Fruit fly (Drosophila melanogaster) whole organism, embryonic: ENCODE data around the gene Pcyt1.

ENCODE experiments used
- Ada2b ChIP-seq: fragments of 200-800 bp; sonication (Bioruptor generic); IDR thresholded peaks from 2 replicates; pipeline ENCODE4 v1.3.6; 2022; ENCODE audit warnings: missing biosample characterization, missing genetic modification characterization
- Asciz ChIP-seq: fragments of 200-800 bp; sonication (Bioruptor generic); optimal IDR thresholded peaks from 2 replicates; lab custom pipeline; 2017; ENCODE audit warnings: missing biosample characterization, mild to moderate bottlenecking, missing genetic modification characterization, missing genetic modification reagents
- Bteb2 ChIP-seq: fragments of 200-800 bp; sonication (Bioruptor generic); optimal IDR thresholded peaks from 2 replicates; lab custom pipeline; 2016; ENCODE audit warnings: missing biosample characterization, missing genetic modification characterization
- CG10366 ChIP-seq: fragments of 200-800 bp; sonication (Bioruptor generic); IDR thresholded peaks from 2 replicates; pipeline ENCODE4 v1.3.6; 2022; ENCODE audit warnings: missing biosample characterization, missing genetic modification characterization
- CG10565 ChIP-seq: fragments of 200-800 bp; sonication (Bioruptor generic); optimal IDR thresholded peaks from 3 replicates; lab custom pipeline; 2016; ENCODE audit warnings: missing biosample characterization, mild to moderate bottlenecking, missing genetic modification characterization
- CG11247 ChIP-seq: fragments of 200-800 bp; sonication (Bioruptor generic); IDR thresholded peaks from 2 replicates; pipeline ENCODE4 v1.3.6; 2022; ENCODE audit warnings: missing biosample characterization, missing genetic modification characterization
- CG11560 ChIP-seq: fragments of 200-800 bp; sonication (Bioruptor generic); IDR thresholded peaks from 3 replicates; pipeline ENCODE4 v1.3.6; 2022; ENCODE audit warnings: missing biosample characterization, missing genetic modification characterization
- CG11696 ChIP-seq: fragments of 200-800 bp; sonication (Bioruptor generic); IDR thresholded peaks from 2 replicates; pipeline ENCODE4 v1.3.6; 2022; ENCODE audit warnings: missing biosample characterization, missing genetic modification characterization
- CG11723 ChIP-seq: fragments of 200-800 bp; sonication (Bioruptor generic); optimal IDR thresholded peaks from 2 replicates; lab custom pipeline; 2017; ENCODE audit warnings: missing biosample characterization, mild to moderate bottlenecking, missing genetic modification characterization
- CG12071 ChIP-seq: fragments of 200-800 bp; sonication (Bioruptor generic); optimal IDR thresholded peaks from 3 replicates; lab custom pipeline; 2018; ENCODE audit warnings: missing biosample characterization, mild to moderate bottlenecking, missing genetic modification characterization
- CG1233 ChIP-seq: fragments of 200-800 bp; sonication (Bioruptor generic); optimal IDR thresholded peaks from 4 replicates; lab custom pipeline; 2018; ENCODE audit warnings: missing biosample characterization, mild to moderate bottlenecking, missing genetic modification characterization
- CG12744 ChIP-seq: fragments of 200-800 bp; sonication (Bioruptor generic); optimal IDR thresholded peaks from 2 replicates; lab custom pipeline; 2016; ENCODE audit warnings: missing biosample characterization, missing genetic modification characterization
- CG12769 ChIP-seq: fragments of 200-800 bp; sonication (Bioruptor generic); optimal IDR thresholded peaks from 2 replicates; lab custom pipeline; 2019; ENCODE audit warnings: missing biosample characterization, mild to moderate bottlenecking, missing genetic modification characterization, moderate library complexity
- CG13894 ChIP-seq: fragments of 200-800 bp; sonication (Bioruptor generic); optimal IDR thresholded peaks from 3 replicates; lab custom pipeline; 2018; ENCODE audit warnings: missing biosample characterization, mild to moderate bottlenecking, missing genetic modification characterization, moderate library complexity
- CG15601 ChIP-seq: fragments of 200-800 bp; sonication (Bioruptor generic); optimal IDR thresholded peaks from 3 replicates; lab custom pipeline; 2019; ENCODE audit warnings: missing biosample characterization, mild to moderate bottlenecking, missing genetic modification characterization, moderate library complexity
- CG17568 ChIP-seq: fragments of 200-800 bp; sonication (Bioruptor generic); optimal IDR thresholded peaks from 2 replicates; lab custom pipeline; 2018; ENCODE audit warnings: missing biosample characterization, mild to moderate bottlenecking, missing genetic modification characterization, moderate library complexity
- CG30020 ChIP-seq: fragments of 200-800 bp; optimal IDR thresholded peaks from 2 replicates; lab custom pipeline; 2019; ENCODE audit warnings: missing biosample characterization, mild to moderate bottlenecking, missing genetic modification characterization, moderate library complexity
- CG3065 ChIP-seq: fragments of 200-800 bp; sonication (Bioruptor generic); optimal IDR thresholded peaks from 2 replicates; lab custom pipeline; 2016; ENCODE audit warnings: missing biosample characterization, missing genetic modification characterization
- CG31365 ChIP-seq: fragments of 200-800 bp; sonication (Bioruptor generic); optimal IDR thresholded peaks from 2 replicates; lab custom pipeline; 2018; ENCODE audit warnings: missing biosample characterization, mild to moderate bottlenecking, missing genetic modification characterization
- CG31441 ChIP-seq: fragments of 200-800 bp; sonication (Bioruptor generic); IDR thresholded peaks from 2 replicates; pipeline ENCODE4 v1.3.6; 2022; ENCODE audit warnings: missing biosample characterization, missing genetic modification characterization
- CG33557 ChIP-seq: fragments of 200-800 bp; sonication (Bioruptor generic); optimal IDR thresholded peaks from 2 replicates; lab custom pipeline; 2019; ENCODE audit warnings: missing biosample characterization, mild to moderate bottlenecking, missing genetic modification characterization, moderate library complexity
- CG3726 ChIP-seq: fragments of 200-800 bp; sonication (Bioruptor generic); IDR thresholded peaks from 3 replicates; pipeline ENCODE4, ENCODE4 v1.3.6; 2022; ENCODE audit warnings: missing biosample characterization, missing genetic modification characterization
- CG3995 ChIP-seq: fragments of 200-800 bp; sonication (Bioruptor generic); optimal IDR thresholded peaks from 3 replicates; lab custom pipeline; 2016; ENCODE audit warnings: missing biosample characterization, missing genetic modification characterization
- CG4282 ChIP-seq: fragments of 200-800 bp; sonication (Bioruptor generic); optimal IDR thresholded peaks from 2 replicates; lab custom pipeline; 2016; ENCODE audit warnings: missing biosample characterization, missing genetic modification characterization
- CG6813 ChIP-seq: fragments of 200-800 bp; sonication (Bioruptor generic); optimal IDR thresholded peaks from 2 replicates; lab custom pipeline; 2017; ENCODE audit warnings: missing biosample characterization, missing genetic modification characterization, mild to moderate bottlenecking, moderate library complexity, missing genetic modification reagents
- CG6854 ChIP-seq: fragments of 200-800 bp; sonication (Bioruptor generic); optimal IDR thresholded peaks from 3 replicates; lab custom pipeline; 2017; ENCODE audit warnings: missing biosample characterization, mild to moderate bottlenecking, missing genetic modification characterization
- CG7556 ChIP-seq: fragments of 200-800 bp; sonication (Bioruptor generic); optimal IDR thresholded peaks from 2 replicates; lab custom pipeline; 2017; ENCODE audit warnings: missing biosample characterization, mild to moderate bottlenecking, missing genetic modification characterization
- CG8944 ChIP-seq: fragments of 200-800 bp; sonication (Bioruptor generic); optimal IDR thresholded peaks from 3 replicates; lab custom pipeline; 2016; ENCODE audit warnings: missing biosample characterization, missing genetic modification characterization
- Chrac-16 ChIP-seq: fragments of 200-800 bp; sonication (Bioruptor generic); optimal IDR thresholded peaks from 3 replicates; lab custom pipeline; 2016; ENCODE audit warnings: missing biosample characterization, missing genetic modification characterization
- Dek ChIP-seq: fragments of 200-800 bp; sonication (Bioruptor generic); optimal IDR thresholded peaks from 3 replicates; lab custom pipeline; 2019; ENCODE audit warnings: missing biosample characterization, mild to moderate bottlenecking, missing genetic modification characterization, moderate library complexity
- Dip2 ChIP-seq: fragments of 200-800 bp; sonication (Bioruptor generic); IDR thresholded peaks from 2 replicates; pipeline ENCODE4 v1.3.6; 2022; ENCODE audit warnings: missing biosample characterization, missing genetic modification characterization
- E2f2 ChIP-seq: fragments of 200-800 bp; sonication (Bioruptor generic); IDR thresholded peaks from 2 replicates; pipeline ENCODE4 v1.3.6; 2022; ENCODE audit warnings: missing biosample characterization, missing genetic modification characterization
- Ets97D ChIP-seq: fragments of 200-800 bp; sonication (Bioruptor generic); optimal IDR thresholded peaks from 3 replicates; lab custom pipeline; 2016; ENCODE audit warnings: missing biosample characterization, missing genetic modification characterization
- Fer1 ChIP-seq: fragments of 200-800 bp; sonication (Bioruptor generic); optimal IDR thresholded peaks from 2 replicates; lab custom pipeline; 2017; ENCODE audit warnings: missing biosample characterization, mild to moderate bottlenecking, missing genetic modification characterization
- Meics ChIP-seq: fragments of 200-800 bp; sonication (Bioruptor generic); optimal IDR thresholded peaks from 2 replicates; lab custom pipeline; 2017; ENCODE audit warnings: missing biosample characterization, mild to moderate bottlenecking, missing genetic modification characterization
- Neu2 ChIP-seq: fragments of 200-800 bp; sonication (Bioruptor generic); optimal IDR thresholded peaks from 3 replicates; lab custom pipeline; 2016; ENCODE audit warnings: missing biosample characterization, missing genetic modification characterization, borderline replicate concordance
- Nf-YB ChIP-seq: fragments of 200-800 bp; sonication (Bioruptor generic); optimal IDR thresholded peaks from 3 replicates; lab custom pipeline; 2019; ENCODE audit warnings: missing biosample characterization, mild to moderate bottlenecking, missing genetic modification characterization, moderate library complexity
- Ptx1 ChIP-seq: fragments of 200-800 bp; sonication (Bioruptor generic); IDR thresholded peaks from 2 replicates; pipeline ENCODE4 v1.3.6; 2022; ENCODE audit warnings: missing biosample characterization, missing genetic modification characterization
- Sox100B ChIP-seq: fragments of 200-800 bp; sonication (Bioruptor generic); optimal IDR thresholded peaks from 3 replicates; lab custom pipeline; 2018; ENCODE audit warnings: missing biosample characterization, mild to moderate bottlenecking, missing genetic modification characterization
- Sry-δ ChIP-seq: fragments of 200-800 bp; sonication (Bioruptor generic); optimal IDR thresholded peaks from 2 replicates; lab custom pipeline; 2016; ENCODE audit warnings: missing biosample characterization, missing genetic modification characterization
- Xbp1 ChIP-seq: fragments of 200-800 bp; sonication (Bioruptor generic); optimal IDR thresholded peaks from 3 replicates; lab custom pipeline; 2016; ENCODE audit warnings: missing biosample characterization, mild to moderate bottlenecking, missing genetic modification characterization
- crol ChIP-seq: fragments of 200-800 bp; sonication (Bioruptor generic); IDR thresholded peaks from 2 replicates; pipeline ENCODE4 v1.3.6; 2022; ENCODE audit warnings: missing biosample characterization, missing genetic modification characterization
- dpn ChIP-seq, 2 experiments: fragments of 200-800 bp; sonication (Bioruptor generic); optimal IDR thresholded peaks; 3 replicates each; lab custom pipeline; 2016; ENCODE audit warnings: missing biosample characterization in 2 of 2, missing genetic modification characterization in 2 of 2
- gcm2 ChIP-seq: fragments of 200-800 bp; sonication (Bioruptor generic); optimal IDR thresholded peaks from 2 replicates; lab custom pipeline; 2016; ENCODE audit warnings: missing biosample characterization, missing genetic modification characterization
- ham ChIP-seq: fragments of 200-800 bp; sonication (Bioruptor generic); IDR thresholded peaks from 2 replicates; pipeline ENCODE4 v1.3.6; 2022; ENCODE audit warnings: missing biosample characterization, missing genetic modification characterization
- mam ChIP-seq: fragments of 200-800 bp; sonication (Bioruptor generic); optimal IDR thresholded peaks from 3 replicates; lab custom pipeline; 2016; ENCODE audit warnings: missing biosample characterization, missing genetic modification characterization
- odd ChIP-seq: fragments of 200-800 bp; sonication (Bioruptor generic); optimal IDR thresholded peaks from 2 replicates; lab custom pipeline; 2017; ENCODE audit warnings: missing biosample characterization, mild to moderate bottlenecking, missing genetic modification characterization
- phol ChIP-seq: fragments of 200-800 bp; sonication (Bioruptor generic); optimal IDR thresholded peaks from 3 replicates; lab custom pipeline; 2018; ENCODE audit warnings: missing biosample characterization, mild to moderate bottlenecking, missing genetic modification characterization, moderate library complexity
- twi ChIP-seq: fragments of 200-800 bp; optimal IDR thresholded peaks from 2 replicates; lab custom pipeline; 2019; ENCODE audit warnings: missing biosample characterization, mild to moderate bottlenecking, missing genetic modification characterization, moderate library complexity
- vfl ChIP-seq: fragments of 200-800 bp; sonication (Bioruptor generic); optimal IDR thresholded peaks from 2 replicates; lab custom pipeline; 2016; ENCODE audit warnings: missing biosample characterization, missing genetic modification characterization
- wdn ChIP-seq: fragments of 200-800 bp; sonication (Bioruptor generic); IDR thresholded peaks from 2 replicates; pipeline ENCODE4 v1.3.6; 2022; ENCODE audit warnings: missing biosample characterization, missing genetic modification characterization

Pcyt1 gene

dm6 chr3L:1578391-1578948 lies 32.6 kb downstream of the Pcyt1 start (continued):
- TF ChIP-seq Ada2b (peak; percentile 33; the same call in 1 of the 2 replicates), CG3995 (no peak), CG12071 (peak; percentile 14), E2f2 (GFP tag; lab: Robert Waterston, UW) (no peak), Bteb2 (GFP tag; lab: Kevin White, UChicago) (no peak), odd (GFP tag; lab: Kevin White, UChicago) (peak; percentile 50), CG13894 (no peak), Dek (tag; lab: Kevin White, UChicago) (no peak), CG4282 (GFP tag; lab: Kevin White, UChicago) (no peak), CG10366 (no peak), Sry-δ (GFP tag; lab: Kevin White, UChicago) (no peak), Neu2 (no peak), Sox100B (GFP tag; lab: Kevin White, UChicago) (peak; percentile 52), CG11723 (GFP tag; lab: Kevin White, UChicago) (no peak), CG15601 (tag; lab: Kevin White, UChicago) (peak; percentile 50), CG31441 (GFP tag; lab: Robert Waterston, UW) (peak; percentile 28; the same call in 1 of the 2 replicates), CG12744 (GFP tag; lab: Kevin White, UChicago) (peak; percentile 22), Ptx1 (GFP tag; lab: Robert Waterston, UW) (peak; percentile 34; the same call in 1 of the 2 replicates), CG3726 (no peak), wdn (GFP tag; lab: Robert Waterston, UW) (no peak), CG8944 (GFP tag; lab: Kevin White, UChicago) (peak; percentile 5), Xbp1 (GFP tag; lab: Kevin White, UChicago) (peak; percentile 1), Nf-YB (peak; percentile 2), CG17568 (peak; percentile 28), CG3065 (GFP tag; lab: Kevin White, UChicago) (no peak), CG11696 (peak; percentile 11; the same call in 1 of the 2 replicates), vfl (GFP tag; lab: Kevin White, UChicago) (no peak), phol (peak; percentile 75), dpn (GFP tag; optimal IDR thresholded peaks at IDR 0.05; lab: Kevin White, UChicago) (peak in 1 of 2 experiments; percentile 28), Fer1 (GFP tag; lab: Kevin White, UChicago) (peak; percentile 49), CG10565 (GFP tag; lab: Kevin White, UChicago) (no peak), CG30020 (no peak), gcm2 (no peak), CG6854 (GFP tag; lab: Kevin White, UChicago) (peak; percentile 28), CG12769 (tag; lab: Kevin White, UChicago) (no peak), mam (GFP tag; lab: Kevin White, UChicago) (no peak), twi (tag; lab: Kevin White, UChicago) (no peak), CG1233 (GFP tag; lab: Kevin White, UChicago) (no peak), Meics (GFP tag; lab: Kevin White, UChicago) (peak; percentile 49), Dip2 (GFP tag; lab: Robert Waterston, UW) (no peak), CG11560 (tag; lab: Robert Waterston, UW) (no peak), Chrac-16 (GFP tag; lab: Kevin White, UChicago) (peak; percentile 34), CG33557 (GFP tag; lab: Kevin White, UChicago) (peak; percentile 30), CG7556 (GFP tag; lab: Kevin White, UChicago) (peak; percentile 19), CG6813 (GFP tag; lab: Kevin White, UChicago) (peak; percentile 65), Ets97D (GFP tag; lab: Kevin White, UChicago) (no peak), Asciz (GFP tag; lab: Kevin White, UChicago) (peak; percentile 64), ham (GFP tag; lab: Robert Waterston, UW) (no peak), CG11247 (no peak), crol (GFP tag; lab: Robert Waterston, UW) (peak; percentile 64), CG31365 (tag; lab: Kevin White, UChicago) (no peak)
